Worm (Caenorhabditis elegans) whole organism, L3 larva: ENCODE results near the gene K08B12.1.

ENCODE experiments used
- R02D3.7 ChIP-seq: fragments of 150-350 bp; optimal IDR thresholded peaks from 2 replicates; lab custom pipeline; 2014; ENCODE audit warnings: missing biosample characterization, missing genetic modification characterization
- daf-12 ChIP-seq: fragments of 150-350 bp; optimal IDR thresholded peaks from 2 replicates; lab custom pipeline; 2014; ENCODE audit warnings: missing biosample characterization, missing genetic modification reagents, missing genetic modification characterization
- egl-27 ChIP-seq: sonication (generic microtip); optimal IDR thresholded peaks from 4 replicates; lab custom pipeline; 2017; ENCODE audit warnings: missing biosample characterization, missing genetic modification reagents, missing genetic modification characterization
- elt-1 ChIP-seq: fragments of 150-350 bp; optimal IDR thresholded peaks from 2 replicates; lab custom pipeline; 2014; ENCODE audit warnings: missing biosample characterization, missing genetic modification characterization
- elt-2 ChIP-seq: sonication (generic microtip); optimal IDR thresholded peaks from 2 replicates; lab custom pipeline; 2016; ENCODE audit warnings: missing genetic modification reagents, mild to moderate bottlenecking, missing genetic modification characterization, missing compliant biosample characterization
- fos-1 ChIP-seq: fragments of 150-350 bp; optimal IDR thresholded peaks from 2 replicates; lab custom pipeline; 2014; ENCODE audit warnings: missing biosample characterization, missing genetic modification characterization
- mdl-1 ChIP-seq: fragments of 150-350 bp; optimal IDR thresholded peaks from 2 replicates; lab custom pipeline; 2014; ENCODE audit warnings: missing biosample characterization, missing genetic modification characterization
- nhr-25 ChIP-seq: sonication (generic microtip); optimal IDR thresholded peaks from 2 replicates; lab custom pipeline; 2017; ENCODE audit warnings: missing biosample characterization, missing genetic modification characterization
- sea-2 ChIP-seq: fragments of 150-350 bp; sonication (generic microtip); optimal IDR thresholded peaks from 4 replicates; lab custom pipeline; 2014; ENCODE audit warnings: missing biosample characterization, missing genetic modification reagents, missing genetic modification characterization
- tbx-2 ChIP-seq: sonication (generic microtip); optimal IDR thresholded peaks from 2 replicates; lab custom pipeline; 2016; ENCODE audit warnings: mild to moderate bottlenecking, missing genetic modification characterization, missing compliant biosample characterization
- zag-1 ChIP-seq: fragments of 150-350 bp; optimal IDR thresholded peaks from 2 replicates; lab custom pipeline; 2014; ENCODE audit warnings: missing biosample characterization, missing genetic modification characterization
- ztf-4 ChIP-seq: fragments of 150-350 bp; optimal IDR thresholded peaks from 2 replicates; lab custom pipeline; 2014; ENCODE audit warnings: missing biosample characterization, missing genetic modification characterization

K08B12.1 gene

ce11 chrV:6301046-6301445 lies 41.9 kb downstream of the K08B12.1 start:
- TF ChIP-seq R02D3.7 = no peak
- TF ChIP-seq zag-1 = no peak
- TF ChIP-seq daf-12 (tag; lab: Kevin White, UChicago) = no peak
- no peak for TF ChIP-seq mdl-1 (tag; lab: Kevin White, UChicago)

ce11 chrV:6302465-6302864 lies 43.3 kb downstream of the K08B12.1 start:
- TF ChIP-seq elt-1 (tag; lab: Kevin White, UChicago) (peak; percentile 55), zag-1 (no peak), nhr-25 (tag; lab: Kevin White, UChicago) (peak; percentile 5), egl-27 (tag; lab: Kevin White, UChicago) (no peak)

ce11 chrV:6303471-6303870 lies 44.3 kb downstream of the K08B12.1 start, which contains the start of gene sago-1:
TSS of gene sago-1 (plus strand) at chrV:6303771.
- TF ChIP-seq tbx-2 (tag; lab: Kevin White, UChicago) (no peak), elt-2 (no peak), sea-2 (GFP tag; lab: Kevin White, UChicago) (no peak), ztf-4 (tag; lab: Kevin White, UChicago) (no peak), fos-1 (tag; lab: Kevin White, UChicago) (no peak)
- TF ChIP-seq, all 47 proteins: peak for 0
